Worm (Caenorhabditis elegans) whole organism, early embryonic: ENCODE results near the gene F54D5.7.

Experiments used
- B0310.2 ChIP-seq: sonication (generic microtip); optimal IDR thresholded peaks from 2 replicates; lab custom pipeline; 2016; ENCODE audit warnings: mild to moderate bottlenecking, missing genetic modification characterization, missing compliant biosample characterization
- F13C5.2 ChIP-seq: sonication (generic microtip); optimal IDR thresholded peaks from 2 replicates; lab custom pipeline; 2017; ENCODE audit warnings: mild to moderate bottlenecking, missing genetic modification characterization, inconsistent platforms, missing compliant biosample characterization
- aly-1 ChIP-seq: sonication (generic microtip); optimal IDR thresholded peaks from 2 replicates; lab custom pipeline; 2016; ENCODE audit warnings: missing genetic modification characterization, missing compliant biosample characterization
- ama-1 ChIP-seq: fragments of 150-350 bp; optimal IDR thresholded peaks from 2 replicates; lab custom pipeline; 2014
- ceh-13 ChIP-seq: fragments of 200-800 bp; sonication (Bioruptor generic); optimal IDR thresholded peaks from 2 replicates; lab custom pipeline; 2018; ENCODE audit warnings: mild to moderate bottlenecking, missing genetic modification characterization, missing compliant biosample characterization
- ceh-36 ChIP-seq: sonication (generic microtip); optimal IDR thresholded peaks from 2 replicates; lab custom pipeline; 2016; ENCODE audit warnings: missing genetic modification characterization, inconsistent platforms, missing compliant biosample characterization
- ets-7 ChIP-seq: sonication (generic microtip); optimal IDR thresholded peaks from 2 replicates; lab custom pipeline; 2016; ENCODE audit warnings: missing genotype, missing genetic modification characterization, missing compliant biosample characterization
- flt-1 ChIP-seq: fragments of 200-800 bp; sonication (Bioruptor generic); IDR thresholded peaks from 2 replicates; pipeline ENCODE4 v1.3.6; 2022; ENCODE audit warnings: missing genetic modification characterization, missing compliant biosample characterization
- hmbx-1 ChIP-seq: sonication (generic microtip); optimal IDR thresholded peaks from 2 replicates; lab custom pipeline; 2016; ENCODE audit warnings: mild to moderate bottlenecking, missing genetic modification characterization, missing compliant biosample characterization
- hmg-4 ChIP-seq: fragments of 200-800 bp; sonication (Bioruptor generic); optimal IDR thresholded peaks from 2 replicates; lab custom pipeline; 2018; ENCODE audit warnings: mild to moderate bottlenecking, missing genetic modification characterization, missing compliant biosample characterization
- hnd-1 ChIP-seq: sonication (generic microtip); optimal IDR thresholded peaks from 2 replicates; lab custom pipeline; 2016; ENCODE audit warnings: missing genetic modification characterization, missing compliant biosample characterization
- pes-1 ChIP-seq: fragments of 200-800 bp; sonication (Bioruptor generic); IDR thresholded peaks from 2 replicates; pipeline ENCODE4 v1.3.6; 2022; ENCODE audit warnings: missing genetic modification reagents, missing genetic modification characterization, missing compliant biosample characterization
- scrt-1 ChIP-seq: fragments of 200-800 bp; sonication (Bioruptor generic); IDR thresholded peaks from 2 replicates; pipeline ENCODE4 v1.3.6; 2022; ENCODE audit warnings: missing genetic modification characterization, missing compliant biosample characterization
- sea-1 ChIP-seq: fragments of 200-800 bp; sonication (Bioruptor generic); conservative IDR thresholded peaks from 2 replicates; pipeline ENCODE4 v1.3.6; 2022; ENCODE audit warnings: missing genetic modification characterization, missing compliant biosample characterization
- tbx-11 ChIP-seq: fragments of 200-800 bp; sonication (Bioruptor generic); IDR thresholded peaks from 2 replicates; pipeline ENCODE4 v1.3.6; 2022; ENCODE audit warnings: missing genetic modification characterization, missing compliant biosample characterization
- tbx-37 ChIP-seq: fragments of 200-800 bp; sonication (Bioruptor generic); conservative IDR thresholded peaks from 2 replicates; pipeline ENCODE4 v1.3.6; 2022; ENCODE audit warnings: missing genetic modification reagents, missing genetic modification characterization, missing compliant biosample characterization
- tra-4 ChIP-seq: sonication (generic microtip); optimal IDR thresholded peaks from 2 replicates; lab custom pipeline; 2017; ENCODE audit warnings: missing genetic modification characterization, missing compliant biosample characterization

F54D5.7 gene

DNA sequence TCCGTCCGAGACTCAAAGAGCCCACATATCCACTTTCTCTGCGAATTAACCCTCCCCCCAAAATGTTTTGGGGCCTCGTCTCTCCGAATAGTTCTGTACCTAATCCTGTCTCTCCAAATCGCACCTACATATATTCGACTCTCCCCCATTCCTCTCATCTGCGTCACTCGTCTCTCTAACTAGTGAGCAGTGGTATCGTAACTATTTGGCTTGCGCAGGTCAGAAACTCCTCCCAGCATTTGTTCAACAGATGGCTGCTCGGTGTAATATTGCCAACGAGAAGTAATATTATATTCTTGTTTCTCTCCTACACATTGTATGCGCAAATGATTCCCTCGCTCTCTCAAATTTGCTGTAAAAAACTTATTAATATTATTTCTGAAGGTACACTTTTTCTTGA is 8.3 kb downstream of the F54D5.7 start, which contains the start of gene F54D5.24:
Gene F54D5.24, plus strand, starts transcription at position 316 of the 400 bp plus-strand sequence.
- TF ChIP-seq F13C5.2: no peak
- TF ChIP-seq scrt-1 (GFP tag; lab: Robert Waterston, UW): no peak
- no peak for TF ChIP-seq ceh-36 (tag; lab: Kevin White, UChicago)
- no peak for TF ChIP-seq hnd-1 (tag; lab: Kevin White, UChicago)
- no peak for TF ChIP-seq ceh-13 (GFP tag; lab: Kevin White, UChicago)
- no peak for TF ChIP-seq ets-7 (tag; lab: Kevin White, UChicago)
- no peak for TF ChIP-seq hmbx-1
- TF ChIP-seq tbx-37: no peak
- TF ChIP-seq sea-1 (GFP tag; lab: Robert Waterston, UW): no peak
- TF ChIP-seq tbx-11 (GFP tag; lab: Robert Waterston, UW): no peak
- no peak for TF ChIP-seq hmg-4
- TF ChIP-seq tra-4 (tag; lab: Kevin White, UChicago): no peak

DNA sequence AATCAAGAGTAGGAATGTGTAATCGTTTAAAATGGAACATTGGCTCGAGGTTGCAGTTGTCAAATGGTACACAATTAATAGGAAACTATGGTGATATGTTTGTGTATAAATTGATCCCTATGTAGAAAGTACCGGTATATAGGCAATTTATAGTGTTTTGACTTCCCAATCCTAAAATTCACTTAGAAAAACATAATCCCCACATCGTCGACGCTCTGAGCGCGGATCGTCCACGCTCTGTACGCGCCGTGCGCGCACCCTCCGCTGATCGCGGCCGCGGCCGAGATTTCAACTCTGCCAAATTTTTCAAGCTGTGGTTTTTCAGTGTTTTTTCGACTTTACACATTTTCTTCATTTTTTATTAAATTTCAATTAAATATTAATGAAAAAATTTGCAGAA is 9.0 kb downstream of the F54D5.7 start, which contains the start of gene F54D5.17:
Gene F54D5.17, plus strand, starts transcription at position 301 of the 400 bp plus-strand sequence.
- TF ChIP-seq ceh-36 (tag; lab: Kevin White, UChicago) (no peak), B0310.2 (tag; lab: Kevin White, UChicago) (no peak), hmbx-1 (no peak), tbx-11 (GFP tag; lab: Robert Waterston, UW) (no peak), hmg-4 (no peak)

DNA sequence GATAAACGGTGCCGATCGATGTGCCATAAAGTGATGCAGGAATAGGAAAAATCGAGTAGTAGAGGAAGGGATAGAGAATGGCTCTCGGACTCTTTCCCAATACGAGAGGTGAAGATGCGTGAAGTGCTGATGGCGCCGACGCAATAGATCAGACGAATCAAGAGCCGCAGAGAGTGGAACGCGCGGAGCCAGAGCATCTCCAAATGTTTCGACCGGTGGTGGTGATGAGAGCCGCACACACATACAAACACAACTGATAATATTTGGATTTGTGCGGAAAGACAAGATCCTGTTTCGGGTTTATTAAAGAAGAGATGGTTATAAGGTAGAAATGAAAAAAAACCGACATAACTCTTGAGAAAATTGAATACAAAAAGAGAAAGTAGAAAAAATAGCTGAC is 16.8 kb downstream of the F54D5.7 start, which contains the start of gene F54D5.15:
Gene F54D5.15, minus strand, starts transcription at position 101 of the 400 bp plus-strand sequence.
- TF ChIP-seq aly-1 (tag; lab: Kevin White, UChicago): no peak

- no peak for TF ChIP-seq ets-7 (tag; lab: Kevin White, UChicago)
- TF ChIP-seq F13C5.2: peak; percentile 16
- no peak for TF ChIP-seq aly-1 (tag; lab: Kevin White, UChicago)
- no peak for TF ChIP-seq hmbx-1
- no peak for TF ChIP-seq hnd-1 (tag; lab: Kevin White, UChicago)
- TF ChIP-seq ceh-36 (tag; lab: Kevin White, UChicago): no peak
- no peak for TF ChIP-seq tbx-37
- 0 out of 2 replicates have a peak, but pooled peaks have one; percentile 49 for TF ChIP-seq tbx-11 (GFP tag; lab: Robert Waterston, UW)
- 0 out of 2 replicates have a peak, but pooled peaks have one; percentile 38 for TF ChIP-seq sea-1 (GFP tag; lab: Robert Waterston, UW)
- 0 out of 2 replicates have a peak, but pooled peaks have one; percentile 18 for TF ChIP-seq pes-1 (GFP tag; lab: Robert Waterston, UW)
- TF ChIP-seq scrt-1 (GFP tag; lab: Robert Waterston, UW): no peak
- TF ChIP-seq B0310.2 (tag; lab: Kevin White, UChicago): no peak
- peak; percentile 87 for TF ChIP-seq hmg-4
- TF ChIP-seq tra-4 (tag; lab: Kevin White, UChicago): no peak
- TF ChIP-seq flt-1: peak; percentile 27; the same call in 1 of the 2 replicates
- no peak for TF ChIP-seq ama-1 (lab: Kevin White, UChicago)
- no peak for TF ChIP-seq ceh-13 (GFP tag; lab: Kevin White, UChicago)
Measured at ce11 chrII:11566970-11567711, 19.8 kb downstream of the F54D5.7 start, which contains the start of gene F54D5.5. Gene F54D5.5, minus strand, starts transcription at chrII:11567020.

ce11 chrII:11568670-11569069 is 21.4 kb downstream of the F54D5.7 start:
- no peak for TF ChIP-seq sea-1 (GFP tag; lab: Robert Waterston, UW)
- no peak for TF ChIP-seq ama-1 (lab: Kevin White, UChicago)
- no peak for TF ChIP-seq tbx-11 (GFP tag; lab: Robert Waterston, UW)
- TF ChIP-seq ets-7 (tag; lab: Kevin White, UChicago): no peak
- TF ChIP-seq flt-1: no peak
- no peak for TF ChIP-seq B0310.2 (tag; lab: Kevin White, UChicago)

ce11 chrII:11569213-11569868 is 22.0 kb downstream of the F54D5.7 start, which contains the start of the genes F54D5.23 and F54D5.4:
Gene F54D5.23, minus strand, starts transcription at chrII:11569287.
Gene F54D5.4, plus strand, starts transcription at chrII:11569818.
- no peak for TF ChIP-seq hmbx-1
- TF ChIP-seq sea-1 (GFP tag; lab: Robert Waterston, UW): no peak
- TF ChIP-seq ceh-36 (tag; lab: Kevin White, UChicago): no peak
- no peak for TF ChIP-seq tbx-37
- TF ChIP-seq tbx-11 (GFP tag; lab: Robert Waterston, UW): no peak
- no peak for TF ChIP-seq hmg-4
- no peak for TF ChIP-seq hnd-1 (tag; lab: Kevin White, UChicago)
- no peak for TF ChIP-seq flt-1
- TF ChIP-seq ama-1 (lab: Kevin White, UChicago): no peak

DNA sequence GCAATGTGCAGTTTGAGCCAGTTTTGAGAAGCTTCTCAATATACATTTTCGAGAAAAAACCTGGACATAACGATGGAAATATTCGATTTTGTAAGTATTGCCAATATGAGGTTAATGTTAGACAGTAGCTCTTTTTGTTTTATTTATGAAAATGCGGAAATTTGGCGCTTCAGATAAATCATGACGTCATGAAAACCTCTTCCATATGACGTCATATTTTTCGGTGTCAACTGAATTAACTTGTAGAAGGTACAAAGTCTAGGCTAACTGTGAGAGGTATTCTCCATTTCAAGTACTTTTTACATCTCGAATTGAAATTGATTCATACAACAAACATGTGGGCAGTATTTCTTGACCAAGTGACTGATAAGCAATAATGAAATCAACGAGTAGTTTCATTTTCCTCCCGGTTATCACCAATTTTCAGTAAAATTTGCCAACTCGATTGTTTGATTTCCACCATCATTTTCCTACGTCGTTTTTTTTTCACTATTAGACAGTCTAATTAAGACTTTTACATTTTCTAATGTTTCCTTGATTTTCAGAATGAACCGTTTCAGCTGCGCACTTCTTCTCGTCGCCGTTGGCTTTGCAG is 24.0 kb downstream of the F54D5.7 start, which contains the start of gene F54D5.3:
Gene F54D5.3, plus strand, starts transcription at position 546 of the 595 bp plus-strand sequence.
- no peak for TF ChIP-seq tbx-11 (GFP tag; lab: Robert Waterston, UW)
